Worm (Caenorhabditis elegans) whole organism, L3 larva: Measurements from ENCODE around the gene gst-34.

Experiments
- R02D3.7 ChIP-seq: fragments of 150-350 bp; optimal IDR thresholded peaks from 2 replicates; lab custom pipeline; 2014; ENCODE audit warnings: missing biosample characterization, missing genetic modification characterization
- ama-1 ChIP-seq: fragments of 150-350 bp; optimal IDR thresholded peaks from 2 replicates; lab custom pipeline; 2018
- ceh-16 ChIP-seq: sonication (generic microtip); optimal IDR thresholded peaks from 2 replicates; lab custom pipeline; 2017; ENCODE audit warnings: missing biosample characterization, missing genetic modification characterization
- ceh-28 ChIP-seq: fragments of 150-350 bp; optimal IDR thresholded peaks from 2 replicates; lab custom pipeline; 2014; ENCODE audit warnings: missing biosample characterization, missing genetic modification reagents, missing genetic modification characterization
- ceh-82 ChIP-seq: fragments of 150-350 bp; optimal IDR thresholded peaks from 2 replicates; lab custom pipeline; 2014; ENCODE audit warnings: missing biosample characterization, missing genetic modification characterization
- daf-12 ChIP-seq: fragments of 150-350 bp; optimal IDR thresholded peaks from 2 replicates; lab custom pipeline; 2014; ENCODE audit warnings: missing biosample characterization, missing genetic modification reagents, missing genetic modification characterization
- elt-1 ChIP-seq: fragments of 150-350 bp; optimal IDR thresholded peaks from 2 replicates; lab custom pipeline; 2014; ENCODE audit warnings: missing biosample characterization, missing genetic modification characterization
- elt-2 ChIP-seq: sonication (generic microtip); optimal IDR thresholded peaks from 2 replicates; lab custom pipeline; 2016; ENCODE audit warnings: missing genetic modification reagents, mild to moderate bottlenecking, missing genetic modification characterization, missing compliant biosample characterization
- elt-3 ChIP-seq, 3 experiments: fragments of 150-350 bp in 1 of 3; sonication (generic microtip) in 2 of 3; optimal IDR thresholded peaks; 2 replicates in 2 of 3; 4 replicates in 1 of 3; lab custom pipeline; 2014 to 2017; ENCODE audit warnings: missing biosample characterization in 3 of 3, missing genetic modification characterization in 3 of 3
- hmg-11 ChIP-seq: sonication (generic microtip); optimal IDR thresholded peaks from 2 replicates; lab custom pipeline; 2016; ENCODE audit warnings: missing genetic modification characterization, missing compliant biosample characterization
- jun-1 ChIP-seq: fragments of 150-350 bp; optimal IDR thresholded peaks from 2 replicates; lab custom pipeline; 2014; ENCODE audit warnings: missing biosample characterization, missing genetic modification reagents, missing genetic modification characterization
- lin-39 ChIP-seq: fragments of 150-350 bp; optimal IDR thresholded peaks from 2 replicates; lab custom pipeline; 2018; ENCODE audit warnings: missing biosample characterization, missing genetic modification reagents, missing genetic modification characterization
- nfya-1 ChIP-seq: sonication (generic microtip); optimal IDR thresholded peaks from 2 replicates; lab custom pipeline; 2017; ENCODE audit warnings: missing genetic modification characterization, mild to moderate bottlenecking, missing compliant biosample characterization, antibody characterized with exemption, moderate library complexity; ENCODE audit not compliant: insufficient read depth
- nhr-11 ChIP-seq: fragments of 150-350 bp; optimal IDR thresholded peaks from 2 replicates; lab custom pipeline; 2014; ENCODE audit warnings: missing biosample characterization, missing genetic modification characterization
- nhr-23 ChIP-seq: fragments of 150-350 bp; optimal IDR thresholded peaks from 2 replicates; lab custom pipeline; 2014; ENCODE audit warnings: missing biosample characterization, missing genetic modification reagents, missing genetic modification characterization
- nhr-237 ChIP-seq: fragments of 150-350 bp; optimal IDR thresholded peaks from 2 replicates; lab custom pipeline; 2014; ENCODE audit warnings: missing biosample characterization, missing genetic modification characterization
- nhr-25 ChIP-seq: sonication (generic microtip); optimal IDR thresholded peaks from 2 replicates; lab custom pipeline; 2017; ENCODE audit warnings: missing biosample characterization, missing genetic modification characterization
- nhr-28 ChIP-seq: fragments of 150-350 bp; optimal IDR thresholded peaks from 2 replicates; lab custom pipeline; 2014; ENCODE audit warnings: missing biosample characterization, missing genetic modification characterization
- nhr-43 ChIP-seq: sonication (generic microtip); optimal IDR thresholded peaks from 2 replicates; lab custom pipeline; 2016; ENCODE audit warnings: mild to moderate bottlenecking, missing genetic modification characterization, missing compliant biosample characterization; ENCODE audit not compliant: poor library complexity, severe bottlenecking
- nhr-67 ChIP-seq: fragments of 150-350 bp; optimal IDR thresholded peaks from 2 replicates; lab custom pipeline; 2014; ENCODE audit warnings: missing biosample characterization, missing genetic modification characterization
- nhr-76 ChIP-seq: fragments of 150-350 bp; sonication (generic microtip); optimal IDR thresholded peaks from 5 replicates; lab custom pipeline; 2014; ENCODE audit warnings: missing biosample characterization, missing genetic modification characterization
- nhr-77 ChIP-seq: fragments of 150-350 bp; optimal IDR thresholded peaks from 2 replicates; lab custom pipeline; 2014; ENCODE audit warnings: missing biosample characterization, missing genetic modification characterization
- pha-4 ChIP-seq: fragments of 150-350 bp; optimal IDR thresholded peaks from 2 replicates; lab custom pipeline; 2014; ENCODE audit warnings: missing biosample characterization, missing genetic modification reagents, missing genetic modification characterization
- pqm-1 ChIP-seq: fragments of 150-350 bp; optimal IDR thresholded peaks from 2 replicates; lab custom pipeline; 2017; ENCODE audit warnings: missing biosample characterization, missing genetic modification characterization, inconsistent platforms
- tbx-2 ChIP-seq: sonication (generic microtip); optimal IDR thresholded peaks from 2 replicates; lab custom pipeline; 2016; ENCODE audit warnings: mild to moderate bottlenecking, missing genetic modification characterization, missing compliant biosample characterization
- unc-62 ChIP-seq: fragments of 150-350 bp; sonication (generic microtip); optimal IDR thresholded peaks from 4 replicates; lab custom pipeline; 2014; ENCODE audit warnings: missing biosample characterization, missing genetic modification reagents, missing genetic modification characterization
- zag-1 ChIP-seq: fragments of 150-350 bp; optimal IDR thresholded peaks from 2 replicates; lab custom pipeline; 2014; ENCODE audit warnings: missing biosample characterization, missing genetic modification characterization
- ztf-11 ChIP-seq: fragments of 150-350 bp; optimal IDR thresholded peaks from 2 replicates; lab custom pipeline; 2014; ENCODE audit warnings: missing biosample characterization, missing genetic modification characterization
- ztf-4 ChIP-seq: fragments of 150-350 bp; optimal IDR thresholded peaks from 2 replicates; lab custom pipeline; 2014; ENCODE audit warnings: missing biosample characterization, missing genetic modification characterization

Gene gst-34

ce11 chrII:15217949-15218348, 34.9 kb upstream of the gst-34 start:
- TF ChIP-seq nhr-43, result peak; percentile 18
- TF ChIP-seq nhr-67 (tag; lab: Kevin White, UChicago), result no peak
- peak; percentile 3 for TF ChIP-seq nhr-25

- peak; percentile 96 for TF ChIP-seq elt-1 (tag; lab: Kevin White, UChicago)
- peak; percentile 45 for TF ChIP-seq nhr-23 (tag; lab: Kevin White, UChicago)
- no peak for TF ChIP-seq ztf-11
- no peak for TF ChIP-seq jun-1 (tag; lab: Kevin White, UChicago)
Observed at ce11 chrII:15213732-15214131, 30.7 kb upstream of the gst-34 start.

- TF ChIP-seq ztf-4 (tag; lab: Kevin White, UChicago), result no peak
- TF ChIP-seq R02D3.7 (tag; lab: Kevin White, UChicago), result no peak
- TF ChIP-seq hmg-11 (tag; lab: Kevin White, UChicago), result peak; percentile 21
- TF ChIP-seq jun-1 (tag; lab: Kevin White, UChicago), result peak; percentile 1
- no peak for TF ChIP-seq ceh-16
- no peak for TF ChIP-seq nhr-11 (tag; lab: Kevin White, UChicago)
- peak; percentile 10 for TF ChIP-seq ceh-28 (tag; lab: Kevin White, UChicago)
- no peak for TF ChIP-seq ceh-82 (tag; lab: Kevin White, UChicago)
- TF ChIP-seq nhr-67 (tag; lab: Kevin White, UChicago), result no peak
- TF ChIP-seq zag-1 (tag; lab: Kevin White, UChicago), result no peak
- TF ChIP-seq nfya-1 (tag; lab: Kevin White, UChicago), result peak; percentile 8
- peak; percentile 82 for TF ChIP-seq nhr-25
- no peak for TF ChIP-seq nhr-76
- TF ChIP-seq ama-1 (lab: Kevin White, UChicago), result peak; percentile 17
- peak; percentile 30 for TF ChIP-seq pha-4 (tag; lab: Kevin White, UChicago)
- peak; percentile 2 for TF ChIP-seq lin-39 (tag; lab: Kevin White, UChicago)
- no peak for TF ChIP-seq nhr-77 (tag; lab: Kevin White, UChicago)
- TF ChIP-seq nhr-23 (tag; lab: Kevin White, UChicago), result peak; percentile 32
- TF ChIP-seq elt-3 (tag; optimal IDR thresholded peaks at IDR 0.05; lab: Kevin White, UChicago), result no peak
Observed at ce11 chrII:15212260-15212914, 29.3 kb upstream of the gst-34 start.

DNA sequence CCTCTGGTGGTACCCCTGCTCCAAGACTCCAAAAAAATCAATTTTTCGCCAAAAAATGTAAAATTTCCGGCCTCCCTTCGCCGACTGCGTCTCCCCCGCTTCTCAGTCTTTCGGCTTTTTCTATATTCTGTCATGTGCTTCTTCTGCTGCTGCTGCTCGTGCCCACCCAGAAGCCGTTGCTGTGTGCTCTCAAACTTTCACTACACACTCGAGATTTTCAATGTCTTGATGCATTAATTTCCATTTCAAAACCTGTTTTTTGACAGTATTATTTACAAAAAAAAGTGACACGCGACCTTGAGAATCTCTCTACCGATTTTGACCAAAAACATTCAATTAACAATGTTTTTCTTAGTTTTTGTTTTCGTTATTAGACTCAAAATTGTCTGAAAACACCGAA, 26.3 kb upstream of the gst-34 start:
- TF ChIP-seq lin-39 (tag; lab: Kevin White, UChicago), result peak; percentile 40
- TF ChIP-seq nhr-28 (tag; lab: Kevin White, UChicago), result no peak
- TF ChIP-seq R02D3.7 (tag; lab: Kevin White, UChicago), result no peak
- TF ChIP-seq ztf-4 (tag; lab: Kevin White, UChicago), result no peak
- peak; percentile 36 for TF ChIP-seq nhr-25
- TF ChIP-seq nfya-1 (tag; lab: Kevin White, UChicago), result peak; percentile 44

DNA sequence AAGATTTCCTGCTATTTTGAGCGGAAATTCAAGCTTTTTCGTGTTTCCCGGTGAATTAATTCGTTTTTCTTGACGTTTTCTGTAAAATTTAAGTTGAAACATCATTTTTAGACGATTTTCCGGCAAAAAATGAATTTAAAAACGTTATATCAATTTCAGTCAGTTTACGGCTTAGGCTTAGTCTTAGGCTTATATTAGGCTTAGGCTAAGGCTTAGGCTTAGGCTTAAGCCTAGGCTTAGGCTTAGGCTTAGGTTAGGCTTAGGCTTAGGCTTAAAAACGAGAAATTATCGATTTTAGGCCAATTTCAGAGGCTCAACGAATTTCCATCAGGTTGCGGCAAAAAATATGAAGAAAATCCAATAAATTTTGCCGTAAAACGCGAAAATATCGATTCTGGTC, 25.8 kb upstream of the gst-34 start:
- TF ChIP-seq elt-2 (tag; lab: Kevin White, UChicago) (no peak), elt-1 (tag; lab: Kevin White, UChicago) (no peak), nhr-11 (tag; lab: Kevin White, UChicago) (no peak), tbx-2 (no peak), nhr-43 (no peak), nhr-76 (no peak), nfya-1 (tag; lab: Kevin White, UChicago) (no peak), daf-12 (tag; lab: Kevin White, UChicago) (no peak), pqm-1 (no peak), ztf-11 (no peak), unc-62 (no peak)

- TF ChIP-seq nhr-237 (tag; lab: Kevin White, UChicago) (no peak), nhr-25 (peak; percentile 20)
Observed at ce11 chrII:15208151-15208550, 25.1 kb upstream of the gst-34 start.

- TF ChIP-seq ama-1 (lab: Kevin White, UChicago), result peak; percentile 42
- TF ChIP-seq elt-2 (tag; lab: Kevin White, UChicago), result peak; percentile 67
- TF ChIP-seq nhr-77 (tag; lab: Kevin White, UChicago), result no peak
- TF ChIP-seq pha-4 (tag; lab: Kevin White, UChicago), result peak; percentile 40
Observed at ce11 chrII:15207562-15207961, 24.5 kb upstream of the gst-34 start.
